Worm (Caenorhabditis elegans) whole organism, early embryonic: ENCODE data around the gene hlh-14.

Experiments
- B0310.2 ChIP-seq: sonication (generic microtip); optimal IDR thresholded peaks from 2 replicates; lab custom pipeline; 2016; ENCODE audit warnings: mild to moderate bottlenecking, missing genetic modification characterization, missing compliant biosample characterization
- F13C5.2 ChIP-seq: sonication (generic microtip); optimal IDR thresholded peaks from 2 replicates; lab custom pipeline; 2017; ENCODE audit warnings: mild to moderate bottlenecking, missing genetic modification characterization, inconsistent platforms, missing compliant biosample characterization
- aly-1 ChIP-seq: sonication (generic microtip); optimal IDR thresholded peaks from 2 replicates; lab custom pipeline; 2016; ENCODE audit warnings: missing genetic modification characterization, missing compliant biosample characterization
- ama-1 ChIP-seq: fragments of 150-350 bp; optimal IDR thresholded peaks from 2 replicates; lab custom pipeline; 2014
- ceh-13 ChIP-seq: fragments of 200-800 bp; sonication (Bioruptor generic); optimal IDR thresholded peaks from 2 replicates; lab custom pipeline; 2018; ENCODE audit warnings: mild to moderate bottlenecking, missing genetic modification characterization, missing compliant biosample characterization
- ceh-36 ChIP-seq: sonication (generic microtip); optimal IDR thresholded peaks from 2 replicates; lab custom pipeline; 2016; ENCODE audit warnings: missing genetic modification characterization, inconsistent platforms, missing compliant biosample characterization
- ets-7 ChIP-seq: sonication (generic microtip); optimal IDR thresholded peaks from 2 replicates; lab custom pipeline; 2016; ENCODE audit warnings: missing genotype, missing genetic modification characterization, missing compliant biosample characterization
- flt-1 ChIP-seq: fragments of 200-800 bp; sonication (Bioruptor generic); IDR thresholded peaks from 2 replicates; pipeline ENCODE4 v1.3.6; 2022; ENCODE audit warnings: missing genetic modification characterization, missing compliant biosample characterization
- hmbx-1 ChIP-seq: sonication (generic microtip); optimal IDR thresholded peaks from 2 replicates; lab custom pipeline; 2016; ENCODE audit warnings: mild to moderate bottlenecking, missing genetic modification characterization, missing compliant biosample characterization
- hmg-4 ChIP-seq: fragments of 200-800 bp; sonication (Bioruptor generic); optimal IDR thresholded peaks from 2 replicates; lab custom pipeline; 2018; ENCODE audit warnings: mild to moderate bottlenecking, missing genetic modification characterization, missing compliant biosample characterization
- hnd-1 ChIP-seq: sonication (generic microtip); optimal IDR thresholded peaks from 2 replicates; lab custom pipeline; 2016; ENCODE audit warnings: missing genetic modification characterization, missing compliant biosample characterization
- pes-1 ChIP-seq: fragments of 200-800 bp; sonication (Bioruptor generic); IDR thresholded peaks from 2 replicates; pipeline ENCODE4 v1.3.6; 2022; ENCODE audit warnings: missing genetic modification reagents, missing genetic modification characterization, missing compliant biosample characterization
- scrt-1 ChIP-seq: fragments of 200-800 bp; sonication (Bioruptor generic); IDR thresholded peaks from 2 replicates; pipeline ENCODE4 v1.3.6; 2022; ENCODE audit warnings: missing genetic modification characterization, missing compliant biosample characterization
- sea-1 ChIP-seq: fragments of 200-800 bp; sonication (Bioruptor generic); conservative IDR thresholded peaks from 2 replicates; pipeline ENCODE4 v1.3.6; 2022; ENCODE audit warnings: missing genetic modification characterization, missing compliant biosample characterization
- tbx-11 ChIP-seq: fragments of 200-800 bp; sonication (Bioruptor generic); IDR thresholded peaks from 2 replicates; pipeline ENCODE4 v1.3.6; 2022; ENCODE audit warnings: missing genetic modification characterization, missing compliant biosample characterization
- tbx-37 ChIP-seq: fragments of 200-800 bp; sonication (Bioruptor generic); conservative IDR thresholded peaks from 2 replicates; pipeline ENCODE4 v1.3.6; 2022; ENCODE audit warnings: missing genetic modification reagents, missing genetic modification characterization, missing compliant biosample characterization
- tra-4 ChIP-seq: sonication (generic microtip); optimal IDR thresholded peaks from 2 replicates; lab custom pipeline; 2017; ENCODE audit warnings: missing genetic modification characterization, missing compliant biosample characterization

The hlh-14 gene

ce11 chrII:5738795-5739194, at the start of gene hlh-14:
Gene hlh-14 (minus strand): TSS chrII:5738895.
- TF ChIP-seq hnd-1: no peak
- no peak for TF ChIP-seq tra-4 (tag; lab: Kevin White, UChicago)

- TF ChIP-seq ama-1 (no peak), flt-1 (GFP tag; lab: Robert Waterston, UW) (no peak), pes-1 (GFP tag; lab: Robert Waterston, UW) (no peak), tra-4 (tag; lab: Kevin White, UChicago) (no peak)
Measured at ce11 chrII:5785504-5785903, 46.8 kb upstream of the hlh-14 start.

ce11 chrII:5781935-5782921, 43.5 kb upstream of the hlh-14 start, which contains the start of gene K05F1.6:
Gene K05F1.6 (plus strand): TSS chrII:5782520.
- TF ChIP-seq B0310.2 (tag; lab: Kevin White, UChicago) (peak; percentile 77), F13C5.2 (tag; lab: Kevin White, UChicago) (peak; percentile 3), tbx-11 (GFP tag; lab: Robert Waterston, UW) (peak; percentile 71), flt-1 (GFP tag; lab: Robert Waterston, UW) (peak; percentile 9; the same call in 1 of the 2 replicates), hmbx-1 (tag; lab: Kevin White, UChicago) (peak; percentile 4), tra-4 (tag; lab: Kevin White, UChicago) (no peak), ceh-13 (GFP tag; lab: Kevin White, UChicago) (peak; percentile 42), hnd-1 (peak; percentile 38), scrt-1 (GFP tag; lab: Robert Waterston, UW) (peak; percentile 68), sea-1 (peak; percentile 59; the same call in 1 of the 2 replicates), hmg-4 (peak; percentile 88), tbx-37 (GFP tag; lab: Robert Waterston, UW) (peak; percentile 17; the same call in 1 of the 2 replicates), pes-1 (GFP tag; lab: Robert Waterston, UW) (peak; percentile 79), ama-1 (no peak), aly-1 (tag; lab: Kevin White, UChicago) (peak; percentile 92), ets-7 (tag; lab: Kevin White, UChicago) (peak; percentile 58), ceh-36 (peak; percentile 58)

ce11 chrII:5779866-5780265, 41.2 kb upstream of the hlh-14 start:
- TF ChIP-seq ets-7 (tag; lab: Kevin White, UChicago) (no peak), F13C5.2 (tag; lab: Kevin White, UChicago) (peak; percentile 18)

ce11 chrII:5777372-5777771, 38.7 kb upstream of the hlh-14 start:
- TF ChIP-seq sea-1 (no peak), B0310.2 (tag; lab: Kevin White, UChicago) (no peak), scrt-1 (GFP tag; lab: Robert Waterston, UW) (no peak), tbx-37 (GFP tag; lab: Robert Waterston, UW) (no peak), hmbx-1 (tag; lab: Kevin White, UChicago) (no peak), ets-7 (tag; lab: Kevin White, UChicago) (no peak), ceh-36 (no peak), F13C5.2 (tag; lab: Kevin White, UChicago) (no peak), tra-4 (tag; lab: Kevin White, UChicago) (no peak), ama-1 (no peak)

- TF ChIP-seq aly-1 (tag; lab: Kevin White, UChicago) (no peak), scrt-1 (GFP tag; lab: Robert Waterston, UW) (no peak), B0310.2 (tag; lab: Kevin White, UChicago) (no peak), hmg-4 (no peak), ama-1 (no peak), ceh-13 (GFP tag; lab: Kevin White, UChicago) (no peak), hnd-1 (no peak), F13C5.2 (tag; lab: Kevin White, UChicago) (no peak), tbx-37 (GFP tag; lab: Robert Waterston, UW) (no peak), pes-1 (GFP tag; lab: Robert Waterston, UW) (no peak), sea-1 (no peak), hmbx-1 (tag; lab: Kevin White, UChicago) (no peak), ceh-36 (no peak), ets-7 (tag; lab: Kevin White, UChicago) (no peak), tbx-11 (GFP tag; lab: Robert Waterston, UW) (no peak), flt-1 (GFP tag; lab: Robert Waterston, UW) (no peak), tra-4 (tag; lab: Kevin White, UChicago) (no peak)
Measured at ce11 chrII:5774879-5775278, 36.2 kb upstream of the hlh-14 start.

ce11 chrII:5774120-5774519, 35.4 kb upstream of the hlh-14 start, which contains the start of the genes dmd-5 and F10C1.1:
Gene dmd-5 (minus strand): TSS chrII:5774220.
Gene F10C1.1 (plus strand): TSS chrII:5774229.
- TF ChIP-seq ceh-13 (GFP tag; lab: Kevin White, UChicago) (no peak), ceh-36 (no peak), pes-1 (GFP tag; lab: Robert Waterston, UW) (no peak), hnd-1 (no peak), hmg-4 (no peak), tbx-11 (GFP tag; lab: Robert Waterston, UW) (no peak), B0310.2 (tag; lab: Kevin White, UChicago) (no peak)
